Worm (Caenorhabditis elegans) whole organism, L4/young adult: ENCODE results near the gene C02F5.3.

ENCODE experiments used
- W03F9.2 ChIP-seq: fragments of 150-350 bp; optimal IDR thresholded peaks from 2 replicates; lab custom pipeline; 2014; ENCODE audit warnings: missing biosample characterization, missing genetic modification characterization
- dao-5 ChIP-seq: sonication (generic microtip); optimal IDR thresholded peaks from 2 replicates; lab custom pipeline; 2016; ENCODE audit warnings: missing genotype, missing genetic modification characterization, moderate library complexity, missing compliant biosample characterization
- him-1 ChIP-seq: sonication (generic microtip); optimal IDR thresholded peaks from 2 replicates; lab custom pipeline; 2016; ENCODE audit warnings: missing genotype, missing genetic modification reagents, missing genetic modification characterization, missing compliant biosample characterization

The C02F5.3 gene

DNA sequence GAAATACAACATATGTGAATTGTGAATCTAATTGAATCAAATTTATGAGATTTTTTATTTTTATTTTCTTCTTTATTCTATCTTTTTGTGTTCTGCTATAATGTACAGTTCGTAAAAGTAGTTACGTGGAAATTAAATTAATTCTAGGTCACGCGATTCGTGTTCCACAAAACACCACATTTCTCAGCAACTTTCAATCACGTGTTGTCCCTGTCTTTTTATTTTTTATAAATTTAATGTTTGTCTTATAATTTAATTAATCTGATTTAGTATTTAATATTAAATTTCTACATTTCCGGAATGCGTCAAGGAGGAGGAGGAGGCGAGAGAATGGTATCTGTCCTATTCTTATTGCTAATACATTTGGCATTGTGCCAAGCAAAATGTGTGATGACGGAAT, 12.4 kb downstream of the C02F5.3 start, which contains the start of gene ncr-2:
Gene ncr-2 (plus strand): TSS at position 301 of the 400 bp plus-strand sequence.
- no peak for TF ChIP-seq dao-5
- TF ChIP-seq W03F9.2 = no peak
- TF ChIP-seq him-1 (tag; lab: Kevin White, UChicago) = no peak

DNA sequence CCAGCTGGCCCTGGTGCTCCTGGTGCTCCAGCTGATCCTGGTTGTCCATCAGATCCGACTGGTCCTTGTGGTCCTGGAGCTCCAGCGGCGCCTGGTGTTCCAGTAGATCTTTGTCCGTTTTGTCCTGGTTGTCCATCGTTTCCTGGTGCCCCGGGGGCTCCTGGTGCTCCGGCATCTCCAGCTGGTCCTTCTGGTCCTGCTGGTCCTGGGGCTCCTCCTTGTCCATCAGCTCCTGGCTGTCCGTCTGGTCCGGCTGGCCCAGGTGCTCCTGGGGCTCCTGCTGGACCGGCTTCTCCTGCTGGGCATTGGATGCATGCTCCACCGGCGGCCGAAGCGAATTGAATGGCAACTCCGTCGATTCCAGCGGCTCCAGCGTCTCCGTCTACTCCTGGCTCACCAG, 16.9 kb downstream of the C02F5.3 start:
- TF ChIP-seq him-1 (tag; lab: Kevin White, UChicago) (no peak), W03F9.2 (no peak)

DNA sequence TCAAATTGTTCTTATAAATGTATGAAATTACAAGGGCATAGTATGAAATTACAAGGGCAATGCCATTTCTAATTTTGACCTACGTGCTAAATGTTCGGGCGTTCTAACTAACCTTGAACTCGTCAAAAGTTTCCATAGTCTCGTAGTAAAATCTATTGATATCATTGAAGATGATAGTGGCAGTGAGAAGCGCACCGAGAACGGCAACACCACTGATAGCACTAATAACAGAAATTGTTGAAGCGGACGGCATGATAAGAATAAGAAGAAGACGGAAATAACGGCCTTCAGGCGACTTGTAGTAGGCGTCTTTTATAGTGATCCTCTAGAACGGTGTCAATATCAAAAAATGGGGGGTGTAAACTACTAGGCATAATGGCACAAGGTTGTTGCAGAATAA, 17.7 kb downstream of the C02F5.3 start, which contains the start of gene col-91:
Gene col-91 (minus strand): TSS at position 288 of the 400 bp plus-strand sequence.
- TF ChIP-seq him-1 (tag; lab: Kevin White, UChicago) = no peak
- no peak for TF ChIP-seq W03F9.2
- no peak for TF ChIP-seq dao-5

DNA sequence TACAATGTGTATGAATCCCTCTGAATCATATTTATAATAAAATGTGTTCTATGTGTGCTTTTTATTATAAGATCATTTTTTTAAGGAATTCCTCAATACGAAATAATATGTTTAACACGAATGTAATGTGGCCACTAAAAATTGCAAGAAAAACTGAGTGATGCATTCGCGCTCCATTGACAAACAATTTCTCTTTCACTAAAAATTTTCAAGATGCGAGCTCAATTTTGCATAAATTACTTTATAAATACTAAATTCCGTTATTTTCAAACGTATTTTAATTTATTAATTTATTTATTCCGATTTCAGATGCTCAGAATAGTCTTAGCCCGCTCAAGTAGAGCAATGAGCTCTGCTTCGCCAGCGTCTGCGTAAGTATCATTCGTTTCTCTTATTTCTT, 20.1 kb downstream of the C02F5.3 start, which contains the start of gene mrps-9:
Gene mrps-9 (plus strand): TSS at position 310 of the 400 bp plus-strand sequence.
- TF ChIP-seq dao-5 (no peak), him-1 (tag; lab: Kevin White, UChicago) (no peak), W03F9.2 (peak; percentile 13)

DNA sequence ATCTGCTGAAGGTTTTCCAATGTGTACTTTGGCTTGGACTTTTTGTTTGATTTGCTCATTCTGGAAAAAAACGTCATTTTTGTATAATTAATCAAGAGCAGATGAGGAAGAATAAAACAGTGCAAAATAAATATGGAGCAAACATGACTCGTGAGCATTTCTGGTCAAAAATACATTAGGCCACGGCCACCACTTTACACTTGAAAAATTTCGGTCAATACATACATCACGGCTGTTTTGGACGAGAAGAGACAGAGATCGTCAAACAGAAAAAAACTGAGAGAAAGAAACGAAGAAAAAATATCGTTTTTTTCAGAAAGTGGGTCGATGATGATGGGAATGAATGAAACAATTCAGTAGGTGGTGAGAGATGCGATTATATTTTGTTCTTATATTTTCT, 22.6 kb downstream of the C02F5.3 start, which contains the start of the genes F09G8.7 and crn-7:
Gene F09G8.7 (minus strand): TSS at position 60 of the 400 bp plus-strand sequence.
Gene crn-7 (plus strand): TSS at position 236 of the 400 bp plus-strand sequence.
- no peak for TF ChIP-seq him-1 (tag; lab: Kevin White, UChicago)
- TF ChIP-seq W03F9.2 = no peak
- TF ChIP-seq dao-5 = no peak

DNA sequence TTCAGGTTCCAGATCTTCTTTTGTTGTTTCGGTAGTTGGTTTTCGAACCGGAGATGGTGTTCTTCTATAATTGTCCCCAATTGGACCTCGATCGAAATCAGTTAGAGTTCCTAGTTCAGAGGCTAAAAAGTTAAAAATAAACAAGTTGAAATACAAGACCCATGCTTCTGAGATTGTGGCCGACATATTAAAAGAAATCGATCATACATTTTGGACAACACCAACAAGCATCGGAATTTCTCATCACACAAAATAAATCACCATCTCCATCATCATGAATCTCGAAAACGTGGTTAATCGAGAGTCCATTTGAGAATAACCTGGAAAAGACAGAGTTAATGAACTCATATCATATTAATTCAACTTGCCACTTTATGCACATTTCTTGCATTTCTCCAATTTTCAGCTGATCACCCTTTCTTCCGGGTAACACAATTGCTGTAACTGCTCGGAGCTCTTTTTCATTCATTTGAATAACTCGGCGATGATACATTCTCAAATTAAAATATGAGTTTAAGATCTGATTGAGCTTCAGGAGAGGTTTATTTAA, 26.1 kb downstream of the C02F5.3 start, which contains the start of the genes mps-4 and F09G8.10:
Gene mps-4 (minus strand): TSS at position 101 of the 550 bp plus-strand sequence.
Gene F09G8.10 (minus strand): TSS at position 500 of the 550 bp plus-strand sequence.
- TF ChIP-seq W03F9.2 = no peak
- no peak for TF ChIP-seq him-1 (tag; lab: Kevin White, UChicago)
- no peak for TF ChIP-seq dao-5

DNA sequence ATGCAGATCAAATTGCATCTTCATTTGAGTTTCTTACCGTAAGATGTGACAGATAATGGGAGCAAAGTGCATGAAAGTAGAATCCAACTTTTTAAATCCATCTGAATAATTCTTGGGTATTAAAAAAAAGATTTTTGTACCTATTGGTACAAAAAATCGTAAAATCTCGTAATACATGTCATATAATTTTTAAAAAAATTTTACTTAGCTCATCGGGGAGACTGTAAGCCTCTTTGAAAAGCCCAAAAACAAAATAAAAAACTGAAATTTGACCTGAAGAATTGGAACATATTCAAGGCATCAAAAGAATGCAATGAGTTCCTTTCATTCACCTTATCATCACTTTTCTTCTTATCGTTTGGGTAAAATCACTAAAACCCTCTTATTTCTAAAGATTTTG, 30.2 kb downstream of the C02F5.3 start, which contains the start of gene clec-160:
Gene clec-160 (minus strand): TSS at position 101 of the 400 bp plus-strand sequence.
- TF ChIP-seq him-1 (tag; lab: Kevin White, UChicago) = no peak
- TF ChIP-seq dao-5 = no peak
- TF ChIP-seq W03F9.2 = no peak

DNA sequence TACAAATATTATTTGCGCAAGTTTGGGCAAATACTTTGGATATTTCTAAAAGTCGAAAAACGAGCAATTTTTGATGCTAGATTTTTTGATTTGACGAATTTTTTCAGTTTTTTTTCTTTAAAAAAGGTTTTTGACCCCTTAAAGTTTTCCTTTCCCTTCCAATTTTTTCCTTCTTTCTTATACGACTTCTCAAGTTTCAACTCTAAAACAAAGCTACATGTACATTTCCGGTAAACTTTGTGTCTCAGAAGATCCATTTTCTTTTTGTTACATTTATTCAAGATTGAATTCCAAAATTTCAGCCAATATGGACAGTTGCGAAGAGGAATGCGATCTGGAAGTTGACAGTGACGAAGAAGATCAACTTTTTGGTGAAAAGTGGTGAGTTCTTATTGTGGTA, 33.1 kb downstream of the C02F5.3 start, which contains the start of gene mig-10:
Gene mig-10 (plus strand): TSS at position 301 of the 400 bp plus-strand sequence.
- TF ChIP-seq dao-5 = no peak
- no peak for TF ChIP-seq W03F9.2
- no peak for TF ChIP-seq him-1 (tag; lab: Kevin White, UChicago)

DNA sequence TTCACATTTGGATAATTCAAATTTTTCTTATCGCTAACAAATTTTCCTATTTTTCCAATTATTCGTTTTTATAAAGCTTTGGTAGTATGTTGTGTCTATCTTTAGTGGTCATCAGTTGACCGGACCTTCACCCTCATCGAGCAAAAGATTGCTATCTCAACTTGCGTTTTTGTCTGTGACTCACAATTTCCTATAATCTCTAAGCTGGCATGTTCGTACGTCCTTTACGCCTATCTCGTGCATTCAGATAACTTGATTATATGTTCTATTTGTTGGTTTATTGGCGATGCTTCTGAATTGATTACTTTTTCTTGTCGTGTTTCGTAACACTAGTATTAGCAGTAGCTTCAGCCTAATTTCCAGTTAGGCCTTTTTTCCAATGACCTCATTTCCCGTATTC, 33.9 kb downstream of the C02F5.3 start:
- no peak for TF ChIP-seq dao-5
- TF ChIP-seq him-1 (tag; lab: Kevin White, UChicago) = no peak
- TF ChIP-seq W03F9.2 = no peak

DNA sequence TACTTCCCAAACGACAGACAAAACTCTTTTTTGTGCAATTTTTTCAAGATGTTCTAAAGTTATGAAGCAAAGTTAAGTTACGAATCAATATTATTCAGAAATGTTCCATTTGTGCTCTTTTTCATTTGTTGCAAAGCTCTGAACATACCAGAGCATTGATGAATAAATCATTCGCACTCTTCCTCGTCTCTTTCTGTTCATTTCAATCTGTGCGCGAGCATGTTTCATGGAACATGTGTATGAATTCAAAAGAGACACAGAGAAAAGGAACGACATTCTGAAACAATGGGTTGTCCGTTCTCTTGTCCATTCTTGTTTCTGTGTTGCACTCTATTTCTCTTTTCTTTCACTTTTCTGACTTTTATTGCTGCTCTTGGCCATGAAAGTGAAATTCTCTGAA, 34.7 kb downstream of the C02F5.3 start:
- TF ChIP-seq W03F9.2 (no peak), him-1 (tag; lab: Kevin White, UChicago) (no peak), dao-5 (no peak)

DNA sequence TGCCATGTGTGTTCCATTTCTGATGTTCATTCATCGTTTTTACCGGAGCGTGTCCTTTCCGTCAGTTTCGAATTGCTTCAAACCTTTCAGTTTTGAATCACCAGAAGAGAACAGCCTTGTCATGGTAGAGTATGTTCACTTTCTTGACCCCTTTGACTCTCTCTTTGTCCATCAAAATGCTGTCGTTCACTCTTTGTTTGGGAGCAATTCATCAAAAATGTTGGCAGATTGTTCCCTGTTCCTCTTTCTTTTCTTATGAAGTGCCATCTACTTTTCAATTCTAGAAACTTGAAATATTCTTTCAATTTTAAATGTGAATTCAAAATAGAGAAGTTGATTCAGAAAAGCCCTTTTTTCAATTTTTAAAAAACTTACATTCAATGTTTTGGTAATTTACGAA, 35.6 kb downstream of the C02F5.3 start:
- TF ChIP-seq W03F9.2 (no peak), him-1 (tag; lab: Kevin White, UChicago) (no peak), dao-5 (no peak)

DNA sequence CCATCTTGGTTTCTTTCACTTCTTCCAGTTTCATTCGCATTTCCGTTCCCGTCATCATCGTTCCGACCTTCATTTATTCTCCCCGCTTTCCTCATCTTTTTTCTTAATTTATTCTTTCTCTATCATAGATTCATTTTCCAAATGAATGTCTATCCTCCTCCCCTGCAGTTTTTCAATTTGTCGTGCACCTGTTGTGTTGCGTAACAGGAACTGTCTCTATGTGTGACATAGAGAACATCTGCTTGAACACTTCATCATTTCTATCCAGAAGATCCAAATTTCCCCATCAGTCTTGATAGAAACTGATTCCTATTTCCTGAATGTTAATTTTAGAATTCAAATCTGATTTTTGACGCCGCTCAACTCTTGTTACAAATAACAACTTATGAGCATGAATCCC, 37.8 kb downstream of the C02F5.3 start:
- TF ChIP-seq W03F9.2 (no peak), dao-5 (no peak), him-1 (tag; lab: Kevin White, UChicago) (no peak)

DNA sequence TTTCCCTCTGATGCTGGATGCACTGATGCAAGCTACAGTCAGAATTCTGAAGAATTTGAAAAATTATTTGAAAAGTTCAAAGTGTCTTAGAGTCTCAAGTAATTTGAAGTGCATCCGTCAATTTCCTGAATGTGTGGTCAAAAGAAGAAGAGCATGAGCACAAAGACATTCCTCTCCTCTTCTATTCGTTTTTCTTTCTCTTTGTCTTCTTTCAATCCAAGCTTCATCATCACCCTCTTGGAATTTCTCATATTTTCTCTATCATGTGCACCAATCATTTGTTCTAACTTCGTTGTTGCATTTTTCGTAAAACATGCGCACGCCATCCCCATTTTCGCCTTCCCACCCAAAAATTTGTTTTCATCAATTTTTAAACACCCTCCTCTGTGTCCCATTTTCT, 40.3 kb downstream of the C02F5.3 start:
- TF ChIP-seq him-1 (tag; lab: Kevin White, UChicago) (no peak), dao-5 (no peak), W03F9.2 (no peak)

DNA sequence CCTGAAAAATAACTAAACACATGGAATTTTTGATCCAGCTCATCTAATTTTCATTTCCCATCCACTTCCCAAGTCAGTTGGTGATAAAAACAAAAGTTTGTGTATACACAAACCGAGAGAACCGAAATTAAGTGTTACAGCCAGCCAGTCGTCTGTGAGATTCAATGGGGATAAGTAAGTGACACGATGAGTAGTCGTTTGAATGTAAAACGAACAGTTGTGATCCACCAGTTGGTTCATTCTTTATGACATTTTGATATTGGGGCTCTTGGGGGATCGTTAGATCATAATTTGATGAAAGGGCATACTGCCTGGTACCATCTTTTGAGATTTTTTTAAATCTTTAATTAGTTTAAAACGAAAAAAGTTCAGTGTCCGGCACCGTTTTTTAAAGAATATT, 41.1 kb downstream of the C02F5.3 start:
- no peak for TF ChIP-seq dao-5

DNA sequence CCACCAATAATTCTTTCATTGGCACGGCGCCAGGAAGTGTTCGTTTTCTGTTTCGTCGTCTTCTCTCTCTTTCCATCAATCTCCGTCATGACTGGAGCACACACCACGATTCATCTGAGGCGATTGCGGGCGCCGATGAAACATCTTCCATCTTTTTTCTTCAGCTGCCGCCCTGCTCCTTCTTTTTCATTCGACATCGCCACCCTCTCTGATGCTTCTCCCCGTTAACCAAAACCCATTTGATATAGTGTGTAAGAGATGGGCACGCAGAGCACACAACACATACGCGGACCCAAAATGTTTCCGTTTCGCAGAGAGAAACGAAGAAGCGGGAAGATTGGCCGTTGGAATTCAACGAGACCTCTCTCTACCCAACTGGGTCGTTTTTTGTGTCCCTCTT, 41.8 kb downstream of the C02F5.3 start:
- TF ChIP-seq him-1 (tag; lab: Kevin White, UChicago) (no peak), W03F9.2 (no peak), dao-5 (no peak)

DNA sequence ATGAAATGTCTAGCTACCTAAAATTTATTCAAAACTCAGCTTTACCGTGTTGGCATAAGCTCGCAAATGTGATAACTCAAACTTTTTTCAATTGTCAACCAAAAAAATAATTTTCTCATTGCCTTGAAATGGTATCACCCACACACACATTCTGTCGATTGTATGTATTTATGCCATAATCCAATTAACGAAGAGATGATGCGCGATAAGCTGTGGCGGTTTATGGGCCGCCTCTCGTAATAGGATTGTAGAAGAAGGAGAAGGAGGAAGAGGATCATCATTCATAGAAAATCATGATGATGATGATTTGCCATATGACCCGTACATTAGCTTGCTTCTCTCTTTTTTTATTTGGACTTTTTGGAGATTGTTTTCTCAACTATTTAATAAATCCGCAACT, 43.5 kb downstream of the C02F5.3 start:
- TF ChIP-seq him-1 (tag; lab: Kevin White, UChicago) (no peak), W03F9.2 (no peak), dao-5 (no peak)
